Worm (Caenorhabditis elegans) whole organism, L4 larva: ENCODE results near the gene memi-2.
A peak's percentile ranks its signal among the peaks of the same experiment; 100 is the strongest.

ENCODE experiments used
- F37D6.2 ChIP-seq: sonication (generic microtip); optimal IDR thresholded peaks from 2 replicates; lab custom pipeline; 2016; ENCODE audit warnings: mild to moderate bottlenecking, missing genetic modification characterization, missing compliant biosample characterization
- T20F7.1 ChIP-seq: fragments of 200-800 bp; sonication (Bioruptor generic); optimal IDR thresholded peaks from 2 replicates; lab custom pipeline; 2018; ENCODE audit warnings: mild to moderate bottlenecking, missing genetic modification characterization, missing compliant biosample characterization
- Y75B8A.6 ChIP-seq: fragments of 200-800 bp; sonication (Bioruptor generic); IDR thresholded peaks from 2 replicates; pipeline ENCODE4 v1.3.6; 2022; ENCODE audit warnings: missing genetic modification reagents, missing genetic modification characterization, missing compliant biosample characterization
- ZK546.5 ChIP-seq, 2 experiments: sonication (generic microtip); optimal IDR thresholded peaks; 2 replicates each; lab custom pipeline; 2017; ENCODE audit warnings: missing biosample characterization in 2 of 2, missing genetic modification characterization in 2 of 2
- aha-1 ChIP-seq: fragments of 150-350 bp; peaks from one replicate; lab custom pipeline; 2014; ENCODE audit warnings: missing biosample characterization, missing genetic modification characterization
- aly-2 ChIP-seq: sonication (generic microtip); optimal IDR thresholded peaks from 2 replicates; lab custom pipeline; 2018; ENCODE audit warnings: missing biosample characterization, missing genetic modification characterization
- attf-4 ChIP-seq: sonication (generic microtip); optimal IDR thresholded peaks from 3 replicates; lab custom pipeline; 2017; ENCODE audit warnings: missing biosample characterization, missing genetic modification characterization
- ceh-20 ChIP-seq: fragments of 200-800 bp; sonication (Bioruptor generic); IDR thresholded peaks from 2 replicates; pipeline ENCODE4 v1.3.6; 2022; ENCODE audit warnings: missing genetic modification reagents, missing genetic modification characterization, missing compliant biosample characterization
- ceh-28 ChIP-seq: fragments of 150-350 bp; optimal IDR thresholded peaks from 2 replicates; lab custom pipeline; 2014; ENCODE audit warnings: missing biosample characterization, missing genetic modification reagents, missing genetic modification characterization
- ceh-44 ChIP-seq: fragments of 200-800 bp; sonication (Bioruptor generic); IDR thresholded peaks from 2 replicates; pipeline ENCODE4 v1.3.6; 2022; ENCODE audit warnings: missing genetic modification reagents, missing genetic modification characterization, missing compliant biosample characterization
- ceh-82 ChIP-seq: sonication (generic microtip); optimal IDR thresholded peaks from 2 replicates; lab custom pipeline; 2017; ENCODE audit warnings: missing biosample characterization, missing genetic modification characterization
- ces-1 ChIP-seq: fragments of 150-350 bp; sonication (generic microtip); optimal IDR thresholded peaks from 4 replicates; lab custom pipeline; 2014; ENCODE audit warnings: missing biosample characterization, missing genetic modification reagents, missing genetic modification characterization
- cey-2 ChIP-seq: sonication (generic microtip); optimal IDR thresholded peaks from 3 replicates; lab custom pipeline; 2017; ENCODE audit warnings: missing genetic modification characterization, mild to moderate bottlenecking, missing compliant biosample characterization, antibody characterized with exemption, borderline replicate concordance; ENCODE audit not compliant: insufficient read depth
- ctbp-1 ChIP-seq: fragments of 200-800 bp; sonication (Bioruptor generic); IDR thresholded peaks from 2 replicates; pipeline ENCODE4 v1.3.6; 2022; ENCODE audit warnings: missing genetic modification reagents, missing genetic modification characterization, missing compliant biosample characterization
- daf-16 ChIP-seq, 3 experiments: sonication (generic microtip); optimal IDR thresholded peaks; 2 replicates each; lab custom pipeline; 2016 to 2017; ENCODE audit warnings: missing genetic modification characterization in 3 of 3, missing genetic modification reagents in 3 of 3, mild to moderate bottlenecking in 2 of 3, missing compliant biosample characterization in 2 of 3, missing biosample characterization in 1 of 3, moderate library complexity in 1 of 3
- dmd-6 ChIP-seq: fragments of 200-800 bp; sonication (Bioruptor generic); IDR thresholded peaks from 2 replicates; pipeline ENCODE4 v1.3.6; 2022; ENCODE audit warnings: missing genetic modification reagents, missing genetic modification characterization, missing compliant biosample characterization
- dpl-1 ChIP-seq: fragments of 150-350 bp; optimal IDR thresholded peaks from 2 replicates; lab custom pipeline; 2014; ENCODE audit warnings: missing biosample characterization, missing genetic modification reagents, missing genetic modification characterization
- duxl-1 ChIP-seq: sonication (generic microtip); optimal IDR thresholded peaks from 2 replicates; lab custom pipeline; 2016; ENCODE audit warnings: mild to moderate bottlenecking, missing genetic modification characterization, moderate library complexity, missing compliant biosample characterization; ENCODE audit not compliant: poor library complexity
- egl-27 ChIP-seq: sonication (generic microtip); optimal IDR thresholded peaks from 3 replicates; lab custom pipeline; 2017; ENCODE audit warnings: missing biosample characterization, missing genetic modification reagents, missing genetic modification characterization
- egl-43 ChIP-seq: fragments of 200-800 bp; sonication (Bioruptor generic); IDR thresholded peaks from 2 replicates; pipeline ENCODE4 v1.3.6; 2022; ENCODE audit warnings: missing genetic modification reagents, missing genetic modification characterization, missing compliant biosample characterization
- fkh-10 ChIP-seq: fragments of 150-350 bp; optimal IDR thresholded peaks from 2 replicates; lab custom pipeline; 2014; ENCODE audit warnings: missing biosample characterization, missing genetic modification reagents, missing genetic modification characterization
- hif-1 ChIP-seq, 2 experiments: sonication (generic microtip); optimal IDR thresholded peaks; 2 replicates each; lab custom pipeline; 2016 to 2017; ENCODE audit warnings: missing compliant biosample characterization in 2 of 2, missing genetic modification characterization in 2 of 2, missing genetic modification reagents in 2 of 2, missing genotype in 2 of 2, mild to moderate bottlenecking in 1 of 2
- hmg-1.1 ChIP-seq: fragments of 200-800 bp; sonication (Bioruptor generic); IDR thresholded peaks from 2 replicates; pipeline ENCODE4 v1.3.6; 2022; ENCODE audit warnings: missing genetic modification reagents, missing genetic modification characterization, missing compliant biosample characterization
- jun-1 ChIP-seq: fragments of 150-350 bp; optimal IDR thresholded peaks from 2 replicates; lab custom pipeline; 2014; ENCODE audit warnings: missing biosample characterization, missing genetic modification reagents, missing genetic modification characterization
- lin-1 ChIP-seq: fragments of 200-800 bp; sonication (Bioruptor generic); IDR thresholded peaks from 2 replicates; pipeline ENCODE4 v1.3.6; 2022; ENCODE audit warnings: missing genetic modification reagents, missing genetic modification characterization, missing compliant biosample characterization
- lin-13 ChIP-seq: fragments of 150-350 bp; optimal IDR thresholded peaks from 2 replicates; lab custom pipeline; 2014; ENCODE audit warnings: missing biosample characterization, missing genetic modification reagents, missing genetic modification characterization
- lin-15B ChIP-seq: fragments of 150-350 bp; sonication (generic microtip); optimal IDR thresholded peaks from 3 replicates; lab custom pipeline; 2014; ENCODE audit warnings: missing biosample characterization, missing genetic modification characterization
- lin-39 ChIP-seq: fragments of 150-350 bp; optimal IDR thresholded peaks from 2 replicates; lab custom pipeline; 2014; ENCODE audit warnings: missing biosample characterization, missing genetic modification reagents, missing genetic modification characterization
- lir-3 ChIP-seq: sonication (generic microtip); optimal IDR thresholded peaks from 2 replicates; lab custom pipeline; 2016; ENCODE audit warnings: mild to moderate bottlenecking, missing genetic modification characterization, missing compliant biosample characterization
- lsy-2 ChIP-seq, 2 experiments: fragments of 150-350 bp in 1 of 2; sonication (generic microtip) in 1 of 2; optimal IDR thresholded peaks; 2 replicates each; lab custom pipeline; 2014 to 2017; ENCODE audit warnings: missing biosample characterization in 2 of 2, missing genetic modification characterization in 2 of 2
- madf-5 ChIP-seq, 2 experiments: fragments of 200-800 bp; sonication (Bioruptor generic); IDR thresholded peaks; 2 replicates each; pipeline ENCODE4 v1.3.6; 2022; ENCODE audit warnings: missing compliant biosample characterization in 2 of 2, missing genetic modification characterization in 2 of 2
- mdt-29 ChIP-seq: fragments of 200-800 bp; sonication (Bioruptor generic); IDR thresholded peaks from 2 replicates; pipeline ENCODE4 v1.3.6; 2022; ENCODE audit warnings: missing genetic modification reagents, missing genetic modification characterization, missing compliant biosample characterization
- mep-1 ChIP-seq: fragments of 150-350 bp; sonication (generic microtip); optimal IDR thresholded peaks from 3 replicates; lab custom pipeline; 2014; ENCODE audit warnings: missing biosample characterization, missing genetic modification characterization
- nhr-10 ChIP-seq: fragments of 150-350 bp; optimal IDR thresholded peaks from 2 replicates; lab custom pipeline; 2014; ENCODE audit warnings: missing biosample characterization, missing genetic modification characterization
- nhr-102 ChIP-seq: sonication (generic microtip); optimal IDR thresholded peaks from 2 replicates; lab custom pipeline; 2016; ENCODE audit warnings: mild to moderate bottlenecking, missing genetic modification characterization, moderate library complexity, missing compliant biosample characterization
- nhr-237 ChIP-seq: sonication (generic microtip); optimal IDR thresholded peaks from 2 replicates; lab custom pipeline; 2017; ENCODE audit warnings: missing biosample characterization, missing genetic modification characterization
- nhr-42 ChIP-seq: fragments of 200-800 bp; sonication (Bioruptor generic); IDR thresholded peaks from 2 replicates; pipeline ENCODE4 v1.3.6; 2022; ENCODE audit warnings: missing genetic modification characterization, missing compliant biosample characterization
- nhr-48 ChIP-seq: sonication (generic microtip); optimal IDR thresholded peaks from 2 replicates; lab custom pipeline; 2016; ENCODE audit warnings: mild to moderate bottlenecking, missing genetic modification characterization, missing compliant biosample characterization
- nhr-6 ChIP-seq: fragments of 150-350 bp; optimal IDR thresholded peaks from 2 replicates; lab custom pipeline; 2014; ENCODE audit warnings: missing biosample characterization, missing genetic modification characterization
- rbr-2 ChIP-seq: sonication (generic microtip); optimal IDR thresholded peaks from 2 replicates; lab custom pipeline; 2016; ENCODE audit warnings: missing genotype, missing genetic modification characterization, missing compliant biosample characterization
- saeg-2 ChIP-seq: fragments of 200-800 bp; sonication (Bioruptor generic); IDR thresholded peaks from 2 replicates; pipeline ENCODE4 v1.3.6; 2022; ENCODE audit warnings: missing genetic modification reagents, missing genetic modification characterization, missing compliant biosample characterization
- sdz-12 ChIP-seq: fragments of 200-800 bp; sonication (Bioruptor generic); optimal IDR thresholded peaks from 2 replicates; lab custom pipeline; 2018; ENCODE audit warnings: mild to moderate bottlenecking, missing genetic modification characterization, missing compliant biosample characterization
- skn-1 ChIP-seq: fragments of 150-350 bp; optimal IDR thresholded peaks from 2 replicates; lab custom pipeline; 2014; ENCODE audit warnings: missing biosample characterization, missing genetic modification characterization
- tag-97 ChIP-seq: fragments of 200-800 bp; sonication (Bioruptor generic); IDR thresholded peaks from 2 replicates; pipeline ENCODE4 v1.3.6; 2022; ENCODE audit warnings: missing genetic modification characterization, missing compliant biosample characterization
- tra-1 ChIP-seq: fragments of 200-800 bp; sonication (Bioruptor generic); IDR thresholded peaks from 2 replicates; pipeline ENCODE4 v1.3.6; 2022; ENCODE audit warnings: missing genetic modification reagents, missing genetic modification characterization, missing compliant biosample characterization
- unc-130 ChIP-seq: sonication (generic microtip); optimal IDR thresholded peaks from 2 replicates; lab custom pipeline; 2016; ENCODE audit warnings: missing genetic modification reagents, missing genetic modification characterization, missing compliant biosample characterization
- vab-7 ChIP-seq: fragments of 200-800 bp; sonication (Bioruptor generic); IDR thresholded peaks from 2 replicates; pipeline ENCODE4 v1.3.6; 2022; ENCODE audit warnings: missing genetic modification reagents, missing genetic modification characterization, missing compliant biosample characterization
- zfp-2 ChIP-seq: sonication (generic microtip); optimal IDR thresholded peaks from 2 replicates; lab custom pipeline; 2016; ENCODE audit warnings: mild to moderate bottlenecking, missing genetic modification characterization, missing compliant biosample characterization
- zfp-3 ChIP-seq: fragments of 200-800 bp; sonication (Bioruptor generic); conservative IDR thresholded peaks from 2 replicates; pipeline ENCODE4 v1.3.6; 2022; ENCODE audit warnings: missing genetic modification reagents, missing genetic modification characterization, missing compliant biosample characterization
- zip-11 ChIP-seq: fragments of 200-800 bp; sonication (Bioruptor generic); IDR thresholded peaks from 2 replicates; pipeline ENCODE4 v1.3.6; 2022; ENCODE audit warnings: missing genetic modification characterization, missing compliant biosample characterization
- ztf-7 ChIP-seq: fragments of 150-350 bp; optimal IDR thresholded peaks from 2 replicates; lab custom pipeline; 2014; ENCODE audit warnings: missing biosample characterization, missing genetic modification characterization

The memi-2 gene

DNA sequence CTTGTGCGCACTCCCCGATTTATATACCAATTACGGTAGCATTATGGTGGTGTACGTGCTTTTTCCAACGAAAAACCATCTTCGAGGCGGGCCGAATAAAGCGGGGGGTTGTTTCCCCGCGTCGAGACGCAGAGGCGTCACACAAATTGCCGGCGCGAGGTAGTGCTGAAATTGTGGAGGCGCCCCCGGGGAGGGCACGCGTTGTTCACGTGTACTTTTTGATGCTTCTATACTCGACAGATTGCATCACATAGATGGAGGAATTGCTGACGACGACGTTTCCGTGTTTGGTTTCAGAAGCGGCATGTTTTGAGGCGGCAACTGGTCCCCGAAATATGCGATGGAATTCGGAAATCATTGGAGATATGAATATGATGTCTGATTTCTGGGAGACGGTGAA, 5.1 kb downstream of the memi-2 start (continued):
- 0 out of 2 replicates have a peak, but pooled peaks have one; percentile 35 for TF ChIP-seq mdt-29 (GFP tag; lab: Robert Waterston, UW)
- 0 out of 4 replicates have a peak, but pooled peaks of 1 of the 2 experiments have one; percentile 70 for TF ChIP-seq madf-5 (GFP tag; IDR thresholded peaks at IDR 0.05; lab: Robert Waterston, UW)
- TF ChIP-seq ceh-82 (tag; lab: Kevin White, UChicago): no peak
- TF ChIP-seq tra-1 (GFP tag; lab: Robert Waterston, UW): peak; percentile 96
- TF ChIP-seq lsy-2 (tag; optimal IDR thresholded peaks at IDR 0.05; lab: Kevin White, UChicago): peak; percentile 63 to 85
- peak; percentile 56; the same call in 1 of the 2 replicates for TF ChIP-seq nhr-42 (GFP tag; lab: Robert Waterston, UW)
- TF ChIP-seq dpl-1 (GFP tag; lab: Kevin White, UChicago): peak; percentile 64
- TF ChIP-seq vab-7 (GFP tag; lab: Robert Waterston, UW): 0 out of 2 replicates have a peak, but pooled peaks have one; percentile 36
- peak; percentile 95 for TF ChIP-seq nhr-48
- no peak for TF ChIP-seq aly-2 (tag; lab: Kevin White, UChicago)
- TF ChIP-seq tag-97 (GFP tag; lab: Robert Waterston, UW): no peak
- TF ChIP-seq aha-1 (tag; lab: Kevin White, UChicago): peak; percentile 100
- no peak for TF ChIP-seq zip-11 (GFP tag; lab: Robert Waterston, UW)
- TF ChIP-seq sdz-12 (GFP tag; lab: Kevin White, UChicago): no peak
- TF ChIP-seq ztf-7: peak; percentile 93
- TF ChIP-seq hmg-1.1 (GFP tag; lab: Robert Waterston, UW): peak; percentile 90
- no peak for TF ChIP-seq T20F7.1 (GFP tag; lab: Kevin White, UChicago)
- TF ChIP-seq F37D6.2: peak; percentile 64
- no peak for TF ChIP-seq ces-1 (GFP tag; lab: Kevin White, UChicago)
- TF ChIP-seq nhr-10 (tag; lab: Kevin White, UChicago): no peak
- TF ChIP-seq attf-4: no peak
- no peak for TF ChIP-seq zfp-3 (GFP tag; lab: Robert Waterston, UW)
- TF ChIP-seq Y75B8A.6 (GFP tag; lab: Robert Waterston, UW): no peak
- TF ChIP-seq mep-1: peak; percentile 85
- no peak for TF ChIP-seq lin-39 (tag; lab: Kevin White, UChicago)
- peak; percentile 83 for TF ChIP-seq saeg-2 (GFP tag; lab: Robert Waterston, UW)
- TF ChIP-seq egl-27 (tag; lab: Kevin White, UChicago): peak; percentile 29
- TF ChIP-seq ZK546.5 (tag; optimal IDR thresholded peaks at IDR 0.05; lab: Kevin White, UChicago): no peak
- no peak for TF ChIP-seq ceh-28 (tag; lab: Kevin White, UChicago)
- TF ChIP-seq ceh-44: no peak
- no peak for TF ChIP-seq duxl-1
- TF ChIP-seq dmd-6 (GFP tag; lab: Robert Waterston, UW): peak; percentile 98
- no peak for TF ChIP-seq nhr-237
- peak; percentile 72 for TF ChIP-seq egl-43 (GFP tag; lab: Robert Waterston, UW)
- TF ChIP-seq rbr-2 (tag; lab: Kevin White, UChicago): peak; percentile 81
- peak; percentile 65 for TF ChIP-seq nhr-102 (tag; lab: Kevin White, UChicago)
- peak; percentile 75 for TF ChIP-seq lin-13 (GFP tag; lab: Kevin White, UChicago)
- peak; percentile 96 to 100 for TF ChIP-seq hif-1 (tag; optimal IDR thresholded peaks at IDR 0.05; lab: Kevin White, UChicago)
- no peak for TF ChIP-seq daf-16 (GFP tag; optimal IDR thresholded peaks at IDR 0.05; lab: Kevin White, UChicago)
- TF ChIP-seq daf-16 (tag; optimal IDR thresholded peaks at IDR 0.05; lab: Kevin White, UChicago): peak; percentile 73
- peak; percentile 90 for TF ChIP-seq ctbp-1 (GFP tag; lab: Robert Waterston, UW)
- no peak for TF ChIP-seq skn-1
- TF ChIP-seq lin-15B (tag; lab: Kevin White, UChicago): no peak
- TF ChIP-seq zfp-2 (tag; lab: Kevin White, UChicago): peak; percentile 21
- peak; percentile 82 for TF ChIP-seq nhr-6
- TF ChIP-seq lin-1 (GFP tag; lab: Robert Waterston, UW): peak; percentile 94
- TF ChIP-seq fkh-10 (GFP tag; lab: Kevin White, UChicago): peak; percentile 89
- TF ChIP-seq lir-3 (tag; lab: Kevin White, UChicago): no peak
- TF ChIP-seq cey-2 (tag; lab: Kevin White, UChicago): no peak
- TF ChIP-seq ceh-20 (GFP tag; lab: Robert Waterston, UW): peak; percentile 93
- TF ChIP-seq unc-130 (GFP tag; lab: Kevin White, UChicago): no peak
- peak; percentile 46 for TF ChIP-seq jun-1
